Fruit fly (Drosophila melanogaster) Kc167 (cell line): ENCODE results near the gene Gr98a.

Experiments
- h ChIP-seq: fragments of >200 bp; optimal IDR thresholded peaks from 3 replicates; lab custom pipeline; 2018; ENCODE audit warnings: missing external identifiers
- psq ChIP-seq: fragments of >200 bp; optimal IDR thresholded peaks from 2 replicates; lab custom pipeline; 2017; ENCODE audit warnings: missing external identifiers
- ttk ChIP-seq: sonication (Bioruptor generic); optimal IDR thresholded peaks from 2 replicates; lab custom pipeline; 2017; ENCODE audit warnings: missing external identifiers

DNA sequence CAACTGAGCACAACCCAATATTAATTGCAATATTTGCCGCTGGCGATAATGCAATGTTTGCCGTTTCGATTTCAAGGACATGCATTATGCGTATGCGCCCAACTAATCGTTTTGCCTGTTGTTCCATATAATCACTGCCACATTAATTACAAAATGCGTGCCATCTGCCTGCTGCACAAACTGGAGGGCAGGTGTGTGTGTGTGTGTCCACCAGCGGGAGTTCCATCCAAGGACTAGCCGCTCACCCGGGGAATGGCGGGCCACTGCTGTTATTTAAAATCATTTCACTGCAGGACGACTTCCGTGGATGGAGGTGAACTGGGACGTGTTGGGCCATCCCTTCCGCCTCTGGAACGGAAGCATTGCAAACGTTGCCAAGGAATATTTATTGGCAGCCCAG lies 42.4 kb upstream of the Gr98a start:
- TF ChIP-seq psq (lab: Kevin White, UChicago) (no peak), ttk (lab: Kevin White, UChicago) (no peak), h (lab: Kevin White, UChicago) (no peak)
